Fruit fly (Drosophila melanogaster): ENCODE measurements around the gene nan.
A peak's percentile ranks its signal among the peaks of the same experiment; 100 is the strongest.

DNA sequence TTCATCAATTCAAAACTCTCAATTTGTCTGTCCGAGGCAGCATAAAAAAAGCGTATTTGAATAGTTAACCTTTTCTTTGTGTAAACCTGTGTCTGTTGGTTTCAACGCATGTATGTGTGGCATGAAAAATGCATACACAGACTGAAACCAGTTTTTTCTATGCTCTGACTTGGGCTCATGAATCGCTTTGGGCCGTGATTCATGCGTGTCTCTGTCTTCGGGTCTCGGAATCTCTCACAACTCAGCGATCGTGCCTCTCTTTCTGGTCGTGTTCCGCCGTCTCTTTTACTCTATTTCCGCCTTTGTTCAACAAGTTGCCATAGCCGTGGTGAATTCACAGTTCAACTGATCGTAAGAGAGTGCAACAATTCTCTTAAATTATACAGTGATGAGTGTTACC is 11.5 kb upstream of the nan start:
- TF ChIP-seq toe (GFP tag; optimal IDR thresholded peaks at IDR 0.05), result no peak
- TF ChIP-seq ovo (GFP tag; optimal IDR thresholded peaks at IDR 0.05), result no peak
- TF ChIP-seq CG14711 (tag; optimal IDR thresholded peaks at IDR 0.05), result no peak
- no peak for TF ChIP-seq CG5204 (GFP tag; optimal IDR thresholded peaks at IDR 0.05)
- no peak for TF ChIP-seq Hr96 (GFP tag; optimal IDR thresholded peaks at IDR 0.05)
- TF ChIP-seq kay (GFP tag; ENCODE audit: borderline replicate concordance), result peak; percentile 66
- peak; percentile 20 for TF ChIP-seq tj (GFP tag; optimal IDR thresholded peaks at IDR 0.05)
- no peak for TF ChIP-seq CG1620 (GFP tag; optimal IDR thresholded peaks at IDR 0.05)
